Fruit fly (Drosophila melanogaster) whole organism, prepupa: Measurements from ENCODE around the gene Trm7-32.
A peak's percentile ranks its signal among the peaks of the same experiment; 100 is the strongest.

ENCODE experiments used
- CG10669 ChIP-seq: fragments of 200-800 bp; sonication (Bioruptor generic); optimal IDR thresholded peaks from 3 replicates; lab custom pipeline; 2018; ENCODE audit warnings: missing biosample characterization, mild to moderate bottlenecking, missing genetic modification characterization, moderate library complexity
- CG11762 ChIP-seq: fragments of 200-800 bp; sonication (Bioruptor generic); optimal IDR thresholded peaks from 3 replicates; lab custom pipeline; 2016; ENCODE audit warnings: missing biosample characterization, missing genetic modification characterization; ENCODE audit not compliant: insufficient read depth
- CG1621 ChIP-seq: fragments of 200-800 bp; sonication (Bioruptor generic); optimal IDR thresholded peaks from 3 replicates; lab custom pipeline; 2018; ENCODE audit warnings: missing biosample characterization, mild to moderate bottlenecking, missing genetic modification characterization
- CG16779 ChIP-seq: fragments of 200-800 bp; sonication (Bioruptor generic); optimal IDR thresholded peaks from 3 replicates; lab custom pipeline; 2017; ENCODE audit warnings: missing biosample characterization, mild to moderate bottlenecking, missing genetic modification characterization
- CG31627 ChIP-seq: fragments of 200-800 bp; sonication (Bioruptor generic); optimal IDR thresholded peaks from 3 replicates; lab custom pipeline; 2016; ENCODE audit warnings: missing biosample characterization, missing genetic modification characterization
- CG32006 ChIP-seq: fragments of 200-800 bp; sonication (Bioruptor generic); optimal IDR thresholded peaks from 3 replicates; lab custom pipeline; 2017; ENCODE audit warnings: missing biosample characterization, mild to moderate bottlenecking, missing genetic modification characterization
- CG34406 ChIP-seq: fragments of 200-800 bp; sonication (Bioruptor generic); optimal IDR thresholded peaks from 3 replicates; lab custom pipeline; 2016; ENCODE audit warnings: missing biosample characterization, missing genetic modification characterization
- CG3919 ChIP-seq: fragments of 200-800 bp; sonication (Bioruptor generic); optimal IDR thresholded peaks from 3 replicates; lab custom pipeline; 2016; ENCODE audit warnings: missing biosample characterization, missing genetic modification characterization
- CG6276 ChIP-seq: fragments of 200-800 bp; sonication (Bioruptor generic); optimal IDR thresholded peaks from 2 replicates; lab custom pipeline; 2017; ENCODE audit warnings: missing biosample characterization, mild to moderate bottlenecking, missing genetic modification characterization
- CG6792 ChIP-seq: fragments of 200-800 bp; sonication (Bioruptor generic); optimal IDR thresholded peaks from 3 replicates; lab custom pipeline; 2016; ENCODE audit warnings: missing biosample characterization, missing genetic modification characterization
- CG6808 ChIP-seq: fragments of 200-800 bp; sonication (Bioruptor generic); optimal IDR thresholded peaks from 3 replicates; lab custom pipeline; 2017; ENCODE audit warnings: missing biosample characterization, missing genetic modification characterization, mild to moderate bottlenecking, moderate library complexity, missing genetic modification reagents
- CG6854 ChIP-seq: fragments of 200-800 bp; sonication (Bioruptor generic); optimal IDR thresholded peaks from 2 replicates; lab custom pipeline; 2017; ENCODE audit warnings: missing biosample characterization, mild to moderate bottlenecking, missing genetic modification characterization
- CG7368 ChIP-seq: fragments of 200-800 bp; sonication (Bioruptor generic); optimal IDR thresholded peaks from 3 replicates; lab custom pipeline; 2016; ENCODE audit warnings: missing biosample characterization, missing genetic modification characterization
- CG8119 ChIP-seq: fragments of 200-800 bp; sonication (Bioruptor generic); IDR thresholded peaks from 3 replicates; pipeline ENCODE4 v1.3.6; 2022; ENCODE audit warnings: missing biosample characterization, missing genetic modification characterization
- CG8319 ChIP-seq: fragments of 200-800 bp; sonication (Bioruptor generic); optimal IDR thresholded peaks from 3 replicates; lab custom pipeline; 2016; ENCODE audit warnings: missing biosample characterization, missing genetic modification characterization
- CG8632 ChIP-seq: fragments of 200-800 bp; sonication (Bioruptor generic); optimal IDR thresholded peaks from 3 replicates; lab custom pipeline; 2016; ENCODE audit warnings: missing biosample characterization, missing genetic modification characterization
- CG9139 ChIP-seq: fragments of 200-800 bp; sonication (Bioruptor generic); optimal IDR thresholded peaks from 3 replicates; lab custom pipeline; 2017; ENCODE audit warnings: missing biosample characterization, mild to moderate bottlenecking, missing genetic modification characterization
- Eip75B ChIP-seq: fragments of 200-800 bp; sonication (Bioruptor generic); optimal IDR thresholded peaks from 3 replicates; lab custom pipeline; 2016; ENCODE audit warnings: missing biosample characterization, missing genetic modification characterization
- Eip78C ChIP-seq: fragments of 200-800 bp; sonication (Bioruptor generic); peaks from one replicate; lab custom pipeline; 2016; ENCODE audit warnings: missing biosample characterization, missing genetic modification characterization
- Eip93F ChIP-seq: fragments of 200-800 bp; sonication (Bioruptor generic); optimal IDR thresholded peaks from 2 replicates; lab custom pipeline; 2016; ENCODE audit warnings: missing biosample characterization, mild to moderate bottlenecking, missing genetic modification characterization
- Ets21C ChIP-seq: fragments of 200-800 bp; sonication (Bioruptor generic); optimal IDR thresholded peaks from 3 replicates; lab custom pipeline; 2016; ENCODE audit warnings: missing biosample characterization, missing genetic modification characterization
- Ets96B ChIP-seq: fragments of 200-800 bp; optimal IDR thresholded peaks from 2 replicates; lab custom pipeline; 2019; ENCODE audit warnings: missing biosample characterization, mild to moderate bottlenecking, missing genetic modification characterization, moderate library complexity
- Gug ChIP-seq: fragments of 200-800 bp; sonication (Bioruptor generic); IDR thresholded peaks from 2 replicates; pipeline ENCODE4 v1.3.6; 2022; ENCODE audit warnings: missing biosample characterization, missing genetic modification characterization
- Hr38 ChIP-seq: sonication (Bioruptor generic); optimal IDR thresholded peaks from 2 replicates; lab custom pipeline; 2016; ENCODE audit warnings: missing biosample characterization, missing genetic modification characterization
- Hr4 ChIP-seq: fragments of 200-800 bp; sonication (Bioruptor generic); optimal IDR thresholded peaks from 3 replicates; lab custom pipeline; 2016; ENCODE audit warnings: missing biosample characterization, missing genetic modification characterization
- Lpt ChIP-seq: fragments of 200-800 bp; sonication (Bioruptor generic); optimal IDR thresholded peaks from 3 replicates; lab custom pipeline; 2016; ENCODE audit warnings: missing biosample characterization, missing genetic modification characterization
- Met ChIP-seq: fragments of 200-800 bp; sonication (Bioruptor generic); optimal IDR thresholded peaks from 3 replicates; lab custom pipeline; 2016; ENCODE audit warnings: missing biosample characterization, missing genetic modification characterization
- OdsH ChIP-seq: fragments of 200-800 bp; sonication (Bioruptor generic); optimal IDR thresholded peaks from 3 replicates; lab custom pipeline; 2016; ENCODE audit warnings: missing biosample characterization, missing genetic modification characterization
- Smox ChIP-seq: fragments of 200-800 bp; sonication (Bioruptor generic); optimal IDR thresholded peaks from 3 replicates; lab custom pipeline; 2016; ENCODE audit warnings: missing biosample characterization, missing genetic modification characterization
- Sox102F ChIP-seq: fragments of 200-800 bp; sonication (Bioruptor generic); optimal IDR thresholded peaks from 2 replicates; lab custom pipeline; 2016; ENCODE audit warnings: missing biosample characterization, mild to moderate bottlenecking, missing genetic modification characterization
- Sox14 ChIP-seq: fragments of 200-800 bp; sonication (Bioruptor generic); optimal IDR thresholded peaks from 3 replicates; lab custom pipeline; 2016; ENCODE audit warnings: missing biosample characterization, missing genetic modification characterization
- Sox15 ChIP-seq: fragments of 200-800 bp; sonication (Bioruptor generic); optimal IDR thresholded peaks from 3 replicates; lab custom pipeline; 2016; ENCODE audit warnings: missing biosample characterization, missing genetic modification characterization
- achi ChIP-seq: fragments of 200-800 bp; sonication (Bioruptor generic); optimal IDR thresholded peaks from 3 replicates; lab custom pipeline; 2016; ENCODE audit warnings: missing biosample characterization, missing genetic modification characterization
- acj6 ChIP-seq: fragments of 200-800 bp; sonication (Bioruptor generic); optimal IDR thresholded peaks from 3 replicates; lab custom pipeline; 2016; ENCODE audit warnings: missing biosample characterization, missing genetic modification characterization
- cyc ChIP-seq: fragments of 200-800 bp; sonication (Bioruptor generic); optimal IDR thresholded peaks from 3 replicates; lab custom pipeline; 2016; ENCODE audit warnings: missing biosample characterization, missing genetic modification characterization
- dac ChIP-seq: fragments of 200-800 bp; sonication (Bioruptor generic); optimal IDR thresholded peaks from 2 replicates; lab custom pipeline; 2017; ENCODE audit warnings: missing biosample characterization, mild to moderate bottlenecking, missing genetic modification characterization
- dsx ChIP-seq: fragments of 200-800 bp; optimal IDR thresholded peaks from 3 replicates; lab custom pipeline; 2019; ENCODE audit warnings: missing biosample characterization, mild to moderate bottlenecking, missing genetic modification characterization, moderate library complexity; ENCODE audit not compliant: poor library complexity, severe bottlenecking
- eg ChIP-seq: fragments of 200-800 bp; sonication (Bioruptor generic); IDR thresholded peaks from 3 replicates; pipeline ENCODE4 v1.3.6; 2022; ENCODE audit warnings: missing biosample characterization, missing genetic modification characterization
- esn ChIP-seq: fragments of 200-800 bp; sonication (Bioruptor generic); optimal IDR thresholded peaks from 2 replicates; lab custom pipeline; 2016; ENCODE audit warnings: missing biosample characterization, mild to moderate bottlenecking, missing genetic modification characterization, moderate library complexity
- fd59A ChIP-seq: fragments of 200-800 bp; sonication (Bioruptor generic); optimal IDR thresholded peaks from 2 replicates; lab custom pipeline; 2017; ENCODE audit warnings: missing biosample characterization, mild to moderate bottlenecking, missing genetic modification characterization, missing genetic modification reagents
- fd85E ChIP-seq: fragments of 200-800 bp; sonication (Bioruptor generic); optimal IDR thresholded peaks from 3 replicates; lab custom pipeline; 2016; ENCODE audit warnings: missing biosample characterization, missing genetic modification characterization
- lz ChIP-seq: fragments of 200-800 bp; sonication (Bioruptor generic); optimal IDR thresholded peaks from 3 replicates; lab custom pipeline; 2016; ENCODE audit warnings: missing biosample characterization, missing genetic modification characterization
- pdm3 ChIP-seq: fragments of 200-800 bp; sonication (Bioruptor generic); optimal IDR thresholded peaks from 3 replicates; lab custom pipeline; 2016; ENCODE audit warnings: missing biosample characterization, missing genetic modification characterization
- salr ChIP-seq, 2 experiments: fragments of 200-800 bp; sonication (Bioruptor generic); optimal IDR thresholded peaks; 3 replicates each; lab custom pipeline; 2016 to 2018; ENCODE audit warnings: missing biosample characterization in 2 of 2, missing genetic modification characterization in 2 of 2, mild to moderate bottlenecking in 1 of 2
- ss ChIP-seq, 2 experiments: fragments of 200-800 bp; sonication (Bioruptor generic); optimal IDR thresholded peaks; 2 replicates in 1 of 2; 3 replicates in 1 of 2; lab custom pipeline; 2017 to 2018; ENCODE audit warnings: mild to moderate bottlenecking in 2 of 2, missing biosample characterization in 2 of 2, missing genetic modification characterization in 2 of 2, moderate library complexity in 1 of 2
- svp ChIP-seq: fragments of 200-800 bp; sonication (Bioruptor generic); peaks from one replicate; lab custom pipeline; 2016; ENCODE audit warnings: missing biosample characterization, missing genetic modification characterization
- topi ChIP-seq: fragments of 200-800 bp; sonication (Bioruptor generic); optimal IDR thresholded peaks from 3 replicates; lab custom pipeline; 2016; ENCODE audit warnings: missing biosample characterization, missing genetic modification characterization

The Trm7-32 gene

dm6 chr3R:17080666-17081358 lies 40.3 kb downstream of the Trm7-32 start (continued):
- TF ChIP-seq CG7368 (GFP tag; lab: Kevin White, UChicago) (peak; percentile 95), pdm3 (GFP tag; lab: Kevin White, UChicago) (peak; percentile 98), fd59A (GFP tag; lab: Kevin White, UChicago) (peak; percentile 97), Met (GFP tag; lab: Kevin White, UChicago) (peak; percentile 98), topi (GFP tag; lab: Kevin White, UChicago) (peak; percentile 98), CG8319 (GFP tag; lab: Kevin White, UChicago) (peak; percentile 96), Lpt (GFP tag; lab: Kevin White, UChicago) (peak; percentile 98), CG34406 (peak; percentile 98), Ets96B (tag; lab: Kevin White, UChicago) (peak; percentile 98), esn (peak; percentile 98), Sox15 (peak; percentile 94), Eip78C (GFP tag; lab: Kevin White, UChicago) (peak; percentile 100), dsx (GFP tag; lab: Kevin White, UChicago) (peak; percentile 95)

dm6 chr3R:17081359-17081935 lies 41.0 kb downstream of the Trm7-32 start:
- TF ChIP-seq CG6854 (GFP tag; lab: Kevin White, UChicago) (no peak), CG9139 (GFP tag; lab: Kevin White, UChicago) (no peak), CG11762 (GFP tag; lab: Kevin White, UChicago) (peak; percentile 61), Sox102F (GFP tag; lab: Kevin White, UChicago) (no peak), Gug (peak; percentile 85), CG8632 (GFP tag; lab: Kevin White, UChicago) (peak; percentile 64), Eip75B (GFP tag; lab: Kevin White, UChicago) (peak; percentile 62), CG10669 (GFP tag; lab: Kevin White, UChicago) (no peak), Smox (GFP tag; lab: Kevin White, UChicago) (no peak), fd59A (GFP tag; lab: Kevin White, UChicago) (peak; percentile 65), Hr38 (GFP tag; lab: Kevin White, UChicago) (no peak), CG34406 (peak; percentile 58), dsx (GFP tag; lab: Kevin White, UChicago) (peak; percentile 75), CG6808 (GFP tag; lab: Kevin White, UChicago) (peak; percentile 73), achi (GFP tag; lab: Kevin White, UChicago) (no peak), cyc (GFP tag; lab: Kevin White, UChicago) (peak; percentile 39), Hr4 (GFP tag; lab: Kevin White, UChicago) (peak; percentile 92), eg (GFP tag; lab: Robert Waterston, UW) (peak; percentile 81), topi (GFP tag; lab: Kevin White, UChicago) (no peak), Ets21C (no peak), svp (GFP tag; lab: Kevin White, UChicago) (no peak), lz (GFP tag; lab: Kevin White, UChicago) (peak; percentile 30), CG6792 (GFP tag; lab: Kevin White, UChicago) (peak; percentile 41), CG8119 (GFP tag; lab: Robert Waterston, UW) (peak; percentile 92), esn (peak; percentile 53), Ets96B (tag; lab: Kevin White, UChicago) (peak; percentile 80), CG32006 (peak; percentile 94), dac (GFP tag; lab: Kevin White, UChicago) (peak; percentile 49), ss (GFP tag; optimal IDR thresholded peaks at IDR 0.05; lab: Kevin White, UChicago) (peak in 1 of 2 experiments; percentile 56), Eip78C (GFP tag; lab: Kevin White, UChicago) (peak; percentile 95), CG16779 (tag; lab: Kevin White, UChicago) (no peak), OdsH (no peak), CG6276 (no peak), fd85E (GFP tag; lab: Kevin White, UChicago) (no peak), Eip93F (GFP tag; lab: Kevin White, UChicago) (no peak), Sox14 (GFP tag; lab: Kevin White, UChicago) (peak; percentile 54), salr (GFP tag; optimal IDR thresholded peaks at IDR 0.05; lab: Kevin White, UChicago) (peak in 1 of 2 experiments; percentile 92), CG8319 (GFP tag; lab: Kevin White, UChicago) (no peak), CG3919 (GFP tag; lab: Kevin White, UChicago) (peak; percentile 75), CG31627 (GFP tag; lab: Kevin White, UChicago) (no peak), CG1621 (tag; lab: Kevin White, UChicago) (peak; percentile 23), Sox15 (no peak), acj6 (GFP tag; lab: Kevin White, UChicago) (peak; percentile 74)
